Worm (Caenorhabditis elegans) whole organism, L4 larva: Measurements from ENCODE around the gene srh-17.

Experiments
- F37D6.2 ChIP-seq: sonication (generic microtip); optimal IDR thresholded peaks from 2 replicates; lab custom pipeline; 2016; ENCODE audit warnings: mild to moderate bottlenecking, missing genetic modification characterization, missing compliant biosample characterization
- Y105C5A.15 ChIP-seq: fragments of 200-800 bp; sonication (Bioruptor generic); IDR thresholded peaks from 2 replicates; pipeline ENCODE4 v1.3.6; 2022; ENCODE audit warnings: missing genetic modification characterization, missing compliant biosample characterization

ce11 chrV:14696604-14697307 is 35.7 kb downstream of the srh-17 start, which contains the start of gene unc-112:
- TF ChIP-seq Y105C5A.15 (no peak), F37D6.2 (no peak)
